Worm (Caenorhabditis elegans) whole organism, L2 larva: Measurements from ENCODE around the gene K08E4.7.

ENCODE experiments used
- ZK546.5 ChIP-seq: sonication (generic microtip); optimal IDR thresholded peaks from 2 replicates; lab custom pipeline; 2017; ENCODE audit warnings: missing biosample characterization, missing genetic modification characterization
- aly-2 ChIP-seq: fragments of 150-350 bp; optimal IDR thresholded peaks from 2 replicates; lab custom pipeline; 2014; ENCODE audit warnings: missing biosample characterization, missing genetic modification characterization
- ceh-82 ChIP-seq: fragments of 150-350 bp; optimal IDR thresholded peaks from 2 replicates; lab custom pipeline; 2014; ENCODE audit warnings: missing biosample characterization, missing genetic modification characterization
- egl-27 ChIP-seq: sonication (generic microtip); optimal IDR thresholded peaks from 3 replicates; lab custom pipeline; 2017; ENCODE audit warnings: missing biosample characterization, missing genetic modification reagents, missing genetic modification characterization
- fos-1 ChIP-seq: fragments of 150-350 bp; optimal IDR thresholded peaks from 2 replicates; lab custom pipeline; 2014; ENCODE audit warnings: missing biosample characterization, missing genetic modification characterization
- lsy-2 ChIP-seq, 2 experiments: fragments of 150-350 bp in 1 of 2; sonication (generic microtip) in 1 of 2; optimal IDR thresholded peaks; 2 replicates each; lab custom pipeline; 2014 to 2017; ENCODE audit warnings: missing biosample characterization in 2 of 2, missing genetic modification characterization in 2 of 2
- nhr-11 ChIP-seq: fragments of 150-350 bp; optimal IDR thresholded peaks from 2 replicates; lab custom pipeline; 2014; ENCODE audit warnings: missing biosample characterization, missing genetic modification characterization
- nhr-12 ChIP-seq: fragments of 150-350 bp; optimal IDR thresholded peaks from 2 replicates; lab custom pipeline; 2014; ENCODE audit warnings: missing biosample characterization, missing genetic modification characterization
- unc-55 ChIP-seq: fragments of 150-350 bp; sonication (generic microtip); optimal IDR thresholded peaks from 3 replicates; lab custom pipeline; 2014; ENCODE audit warnings: missing biosample characterization, missing genetic modification reagents, missing genetic modification characterization
- unc-62 ChIP-seq: fragments of 150-350 bp; optimal IDR thresholded peaks from 2 replicates; lab custom pipeline; 2014; ENCODE audit warnings: missing biosample characterization, missing genetic modification reagents, missing genetic modification characterization

ce11 chrIV:12034776-12035175 lies 40.8 kb upstream of the K08E4.7 start:
- TF ChIP-seq unc-62 (GFP tag; lab: Kevin White, UChicago) (no peak), nhr-12 (tag; lab: Kevin White, UChicago) (no peak), nhr-11 (tag; lab: Kevin White, UChicago) (no peak), unc-55 (no peak), egl-27 (tag; lab: Kevin White, UChicago) (no peak), ceh-82 (no peak), lsy-2 (tag; optimal IDR thresholded peaks at IDR 0.05; lab: Kevin White, UChicago) (no peak), aly-2 (tag; lab: Kevin White, UChicago) (no peak), fos-1 (tag; lab: Kevin White, UChicago) (no peak), ZK546.5 (no peak)
